Fruit fly (Drosophila melanogaster) ovary, adult (tissue): Measurements from ENCODE around the gene polo.

ENCODE experiments used
- CG17801 ChIP-seq: fragments of 200-800 bp; optimal IDR thresholded peaks from 2 replicates; lab custom pipeline; 2019; ENCODE audit warnings: missing biosample characterization, mild to moderate bottlenecking, missing genetic modification characterization, moderate library complexity; ENCODE audit not compliant: partially characterized antibody

Gene polo

dm6 chr3L:20361389-20361788 lies 51.9 kb downstream of the polo start, which contains the start of gene Prim2:
Prim2 (minus strand) TSS chr3L:20361585.
- no peak for TF ChIP-seq CG17801
